Fruit fly (Drosophila melanogaster): ENCODE results near the gene CG13793.

DNA sequence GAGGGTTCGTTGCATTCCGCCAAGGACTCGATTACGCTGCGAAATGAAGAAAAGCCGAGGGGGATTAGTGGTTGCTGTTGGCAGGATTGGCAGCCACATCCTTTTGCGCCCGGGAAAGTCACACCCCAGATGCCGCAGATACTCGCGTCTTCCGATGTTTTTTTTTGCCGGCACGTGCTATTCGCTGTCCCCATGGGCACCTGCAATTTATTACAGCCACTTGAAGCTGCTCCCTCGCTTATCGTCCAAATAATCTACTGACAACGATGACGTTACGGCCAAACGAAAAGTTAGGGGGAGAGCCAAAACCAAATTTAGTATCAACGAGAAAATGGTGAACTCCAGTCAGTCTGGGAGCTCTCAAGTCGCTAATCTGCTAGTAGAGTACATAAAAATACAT, 42.3 kb downstream of the CG13793 start:
- no peak for TF ChIP-seq Lpt (GFP tag; optimal IDR thresholded peaks at IDR 0.05)
- TF ChIP-seq Gug (GFP tag; IDR thresholded peaks at IDR 0.05) = no peak
- TF ChIP-seq ss (GFP tag; optimal IDR thresholded peaks at IDR 0.05) = no peak
- no peak for TF ChIP-seq CG10631 (GFP tag; optimal IDR thresholded peaks at IDR 0.05)

All from whole organism, prepupa.